Fruit fly (Drosophila melanogaster): ENCODE measurements around the gene Rab11.

DNA sequence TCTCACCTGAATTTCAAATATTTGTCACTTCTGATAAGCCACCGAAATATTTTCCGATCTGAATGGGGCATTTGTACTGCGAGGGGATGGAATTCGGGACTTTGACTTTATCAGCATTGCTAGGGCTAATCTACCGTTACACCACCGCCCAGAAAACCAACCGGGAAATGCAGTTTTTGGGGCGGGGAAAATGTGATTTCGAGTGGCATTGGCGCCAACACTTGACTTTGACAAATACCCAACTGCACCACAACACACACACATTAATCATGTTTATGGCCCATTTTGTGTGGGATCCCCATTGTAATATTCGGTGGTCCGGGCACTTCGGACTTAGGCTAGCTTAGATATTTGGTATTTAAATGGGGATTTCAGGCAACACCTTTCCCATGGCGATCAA lies 32.2 kb upstream of the Rab11 start:
- TF ChIP-seq jim (GFP tag; optimal IDR thresholded peaks at IDR 0.05) (no peak), usp (GFP tag; optimal IDR thresholded peaks at IDR 0.05) (no peak), tai (GFP tag; optimal IDR thresholded peaks at IDR 0.05) (no peak), psq (GFP tag; optimal IDR thresholded peaks at IDR 0.05) (no peak), OdsH (GFP tag; optimal IDR thresholded peaks at IDR 0.05) (no peak), Jra (GFP tag; optimal IDR thresholded peaks at IDR 0.05) (no peak), sage (GFP tag; optimal IDR thresholded peaks at IDR 0.05) (no peak), dsf (GFP tag; optimal IDR thresholded peaks at IDR 0.05; ENCODE audit: borderline replicate concordance) (no peak), fru (GFP tag; optimal IDR thresholded peaks at IDR 0.05) (no peak), h (GFP tag; optimal IDR thresholded peaks at IDR 0.05) (no peak), Myc (optimal IDR thresholded peaks at IDR 0.05) (no peak), woc (GFP tag; optimal IDR thresholded peaks at IDR 0.05) (no peak), sv (GFP tag; optimal IDR thresholded peaks at IDR 0.05) (no peak), lola (GFP tag; optimal IDR thresholded peaks at IDR 0.05) (no peak)
